Fruit fly (Drosophila melanogaster): Measurements from ENCODE around the gene Galk.
A peak's percentile ranks its signal among the peaks of the same experiment; 100 is the strongest.

Galk gene

DNA sequence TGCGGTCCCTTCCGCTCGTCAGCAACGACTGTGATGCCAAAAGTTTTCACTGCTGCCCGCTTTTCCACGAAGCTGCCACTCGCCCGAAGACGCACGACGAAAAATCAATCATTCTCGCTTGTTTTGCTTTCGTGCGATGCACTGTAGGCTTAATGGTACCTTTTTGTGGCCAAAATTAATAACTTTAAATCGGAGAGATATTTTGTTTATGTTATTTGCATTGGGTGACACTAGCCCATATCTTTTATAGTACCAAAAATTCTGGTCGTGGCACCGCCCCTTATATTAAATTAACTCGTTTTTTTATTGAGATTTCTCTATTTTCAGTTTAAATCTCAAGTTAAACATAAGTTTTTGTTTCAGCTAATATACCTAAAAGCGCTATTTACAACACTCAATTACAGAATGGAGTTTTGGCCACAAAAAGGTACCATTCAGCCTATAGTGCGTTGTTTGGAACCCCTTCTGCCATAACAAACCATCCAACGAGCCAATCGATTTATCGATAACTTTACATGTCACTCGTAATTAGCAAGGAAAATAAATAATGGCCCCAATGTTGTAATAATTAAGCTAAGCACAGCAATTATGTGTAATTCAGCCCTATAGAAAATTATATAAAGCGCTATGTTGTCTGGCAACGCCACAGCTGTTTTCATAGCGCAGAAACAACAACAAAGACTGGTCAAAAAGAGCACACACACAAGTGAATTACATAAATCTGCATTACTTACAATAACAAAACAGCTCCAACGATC is 32.5 kb downstream of the Galk start (continued):
- TF ChIP-seq fd3F (GFP tag; optimal IDR thresholded peaks at IDR 0.05) = peak; percentile 59
- TF ChIP-seq CG2116 (GFP tag; optimal IDR thresholded peaks at IDR 0.05) = peak; percentile 44
- TF ChIP-seq Sin3A (optimal IDR thresholded peaks at IDR 0.05) = no peak
- TF ChIP-seq sens-2 (GFP tag; IDR thresholded peaks at IDR 0.05) = no peak; the same call in 1 of the 2 replicates
- TF ChIP-seq CG7372 (GFP tag; IDR thresholded peaks at IDR 0.05) = no peak
- TF ChIP-seq CG13424 (tag; optimal IDR thresholded peaks at IDR 0.05) = peak; percentile 77
- no peak for TF ChIP-seq ara (GFP tag; IDR thresholded peaks at IDR 0.05)
- no peak for TF ChIP-seq Optix (GFP tag; IDR thresholded peaks at IDR 0.05)
- no peak for TF ChIP-seq Bteb2 (GFP tag; optimal IDR thresholded peaks at IDR 0.05)
- peak; percentile 78 for TF ChIP-seq CG7839 (tag; optimal IDR thresholded peaks at IDR 0.05)
- no peak for TF ChIP-seq btn (GFP tag; optimal IDR thresholded peaks at IDR 0.05)
- peak; percentile 84 for TF ChIP-seq gem (tag; optimal IDR thresholded peaks at IDR 0.05)
- TF ChIP-seq CG32772 (GFP tag; IDR thresholded peaks at IDR 0.05) = no peak
- TF ChIP-seq CG1603 (tag; optimal IDR thresholded peaks at IDR 0.05) = no peak
- TF ChIP-seq CG11696 (GFP tag; IDR thresholded peaks at IDR 0.05) = no peak
- TF ChIP-seq salm (tag; optimal IDR thresholded peaks at IDR 0.05) = peak; percentile 49
- TF ChIP-seq D19B (GFP tag; optimal IDR thresholded peaks at IDR 0.05) = peak; percentile 49
- TF ChIP-seq Jarid2 (GFP tag; optimal IDR thresholded peaks at IDR 0.05) = peak; percentile 66
- TF ChIP-seq Dek (tag; optimal IDR thresholded peaks at IDR 0.05) = peak; percentile 74
- TF ChIP-seq Meics (GFP tag; optimal IDR thresholded peaks at IDR 0.05) = peak; percentile 76
- TF ChIP-seq h (optimal IDR thresholded peaks at IDR 0.05) = no peak
- no peak for TF ChIP-seq CG4617 (GFP tag; optimal IDR thresholded peaks at IDR 0.05; ENCODE audit: borderline replicate concordance)
- TF ChIP-seq ssp (GFP tag; IDR thresholded peaks at IDR 0.05) = no peak
- TF ChIP-seq sr (GFP tag; IDR thresholded peaks at IDR 0.05) = no peak
- no peak for TF ChIP-seq slou (GFP tag; optimal IDR thresholded peaks at IDR 0.05)
- TF ChIP-seq CG3726 (GFP tag; IDR thresholded peaks at IDR 0.05) = no peak
- no peak for TF ChIP-seq cas (GFP tag; IDR thresholded peaks at IDR 0.05)
- TF ChIP-seq CG9215 (GFP tag; IDR thresholded peaks at IDR 0.05) = no peak
- TF ChIP-seq Mes4 (GFP tag; optimal IDR thresholded peaks at IDR 0.05) = peak; percentile 37
- no peak for TF ChIP-seq toy (GFP tag; IDR thresholded peaks at IDR 0.05)
- TF ChIP-seq Spps (tag; optimal IDR thresholded peaks at IDR 0.05) = peak; percentile 10
- TF ChIP-seq Side (GFP tag; optimal IDR thresholded peaks at IDR 0.05) = peak; percentile 16
- peak; percentile 78 for TF ChIP-seq CG34376 (GFP tag; optimal IDR thresholded peaks at IDR 0.05)
- peak; percentile 82 for TF ChIP-seq Med (GFP tag)
- TF ChIP-seq insv (GFP tag; optimal IDR thresholded peaks at IDR 0.05) = peak in 1 of 2 experiments; percentile 19
- TF ChIP-seq abd-A (tag; optimal IDR thresholded peaks at IDR 0.05) = peak; percentile 69
- TF ChIP-seq NC2α (GFP tag; optimal IDR thresholded peaks at IDR 0.05) = no peak
- no peak for TF ChIP-seq tin (GFP tag; optimal IDR thresholded peaks at IDR 0.05)
- peak; percentile 60 for TF ChIP-seq Ssrp (tag; optimal IDR thresholded peaks at IDR 0.05)
- TF ChIP-seq Bgb (GFP tag; IDR thresholded peaks at IDR 0.05; ENCODE audit: partially characterized antibody) = peak; percentile 53
- peak; percentile 51 for TF ChIP-seq NfI (GFP tag; optimal IDR thresholded peaks at IDR 0.05)
- peak; percentile 51 for TF ChIP-seq CG9609 (GFP tag; optimal IDR thresholded peaks at IDR 0.05)
- TF ChIP-seq sima (GFP tag; optimal IDR thresholded peaks at IDR 0.05) = no peak
- TF ChIP-seq Xrp1 (GFP tag; IDR thresholded peaks at IDR 0.05) = peak; percentile 50; the same call in 1 of the 2 replicates
- TF ChIP-seq chinmo (GFP tag; IDR thresholded peaks at IDR 0.05; ENCODE audit: partially characterized antibody) = 0 out of 4 replicates have a peak, but pooled peaks have one; percentile 34
- no peak for TF ChIP-seq cad (GFP tag; optimal IDR thresholded peaks at IDR 0.05)
- no peak for TF ChIP-seq esg (GFP tag; conservative IDR thresholded peaks at IDR 0.05)
- TF ChIP-seq cwo (GFP tag; optimal IDR thresholded peaks at IDR 0.05) = peak; percentile 63
- peak; percentile 19 for TF ChIP-seq slp2 (GFP tag; optimal IDR thresholded peaks at IDR 0.05)
- peak; percentile 32; the same call in 1 of the 2 replicates for TF ChIP-seq E2f2 (GFP tag; IDR thresholded peaks at IDR 0.05)
- peak; percentile 57 for TF ChIP-seq disco-r (GFP tag; optimal IDR thresholded peaks at IDR 0.05)
